Worm (Caenorhabditis elegans) whole organism, L4 larva: Measurements from ENCODE around the gene C49G7.10.

Experiments used
- F26F4.8 ChIP-seq: fragments of 200-800 bp; sonication (Bioruptor generic); conservative IDR thresholded peaks from 2 replicates; pipeline ENCODE4 v1.3.6; 2022; ENCODE audit warnings: missing genetic modification characterization, missing compliant biosample characterization
- T20F7.1 ChIP-seq: fragments of 200-800 bp; sonication (Bioruptor generic); optimal IDR thresholded peaks from 2 replicates; lab custom pipeline; 2018; ENCODE audit warnings: mild to moderate bottlenecking, missing genetic modification characterization, missing compliant biosample characterization
- T26A8.4 ChIP-seq: fragments of 200-800 bp; sonication (Bioruptor generic); IDR thresholded peaks from 2 replicates; pipeline ENCODE4 v1.3.6; 2022; ENCODE audit warnings: missing genetic modification characterization, missing compliant biosample characterization
- Y5F2A.4 ChIP-seq: fragments of 200-800 bp; sonication (Bioruptor generic); optimal IDR thresholded peaks from 2 replicates; lab custom pipeline; 2018; ENCODE audit warnings: mild to moderate bottlenecking, missing genetic modification characterization, missing compliant biosample characterization
- Y75B8A.6 ChIP-seq: fragments of 200-800 bp; sonication (Bioruptor generic); IDR thresholded peaks from 2 replicates; pipeline ENCODE4 v1.3.6; 2022; ENCODE audit warnings: missing genetic modification reagents, missing genetic modification characterization, missing compliant biosample characterization
- ZK546.5 ChIP-seq, 2 experiments: sonication (generic microtip); optimal IDR thresholded peaks; 2 replicates each; lab custom pipeline; 2017; ENCODE audit warnings: missing biosample characterization in 2 of 2, missing genetic modification characterization in 2 of 2
- aly-2 ChIP-seq: sonication (generic microtip); optimal IDR thresholded peaks from 2 replicates; lab custom pipeline; 2018; ENCODE audit warnings: missing biosample characterization, missing genetic modification characterization
- ama-1 ChIP-seq: fragments of 150-350 bp; optimal IDR thresholded peaks from 2 replicates; lab custom pipeline; 2014; ENCODE audit warnings: inconsistent platforms, mixed read lengths
- arid-1 ChIP-seq: fragments of 200-800 bp; sonication (Bioruptor generic); conservative IDR thresholded peaks from 2 replicates; pipeline ENCODE4 v1.3.6; 2022; ENCODE audit warnings: missing genetic modification reagents, missing genetic modification characterization, missing compliant biosample characterization
- attf-4 ChIP-seq: sonication (generic microtip); optimal IDR thresholded peaks from 3 replicates; lab custom pipeline; 2017; ENCODE audit warnings: missing biosample characterization, missing genetic modification characterization
- ceh-44 ChIP-seq: fragments of 200-800 bp; sonication (Bioruptor generic); IDR thresholded peaks from 2 replicates; pipeline ENCODE4 v1.3.6; 2022; ENCODE audit warnings: missing genetic modification reagents, missing genetic modification characterization, missing compliant biosample characterization
- ceh-82 ChIP-seq: sonication (generic microtip); optimal IDR thresholded peaks from 2 replicates; lab custom pipeline; 2017; ENCODE audit warnings: missing biosample characterization, missing genetic modification characterization
- cey-2 ChIP-seq: sonication (generic microtip); optimal IDR thresholded peaks from 3 replicates; lab custom pipeline; 2017; ENCODE audit warnings: missing genetic modification characterization, mild to moderate bottlenecking, missing compliant biosample characterization, antibody characterized with exemption, borderline replicate concordance; ENCODE audit not compliant: insufficient read depth
- daf-16 ChIP-seq, 3 experiments: sonication (generic microtip); optimal IDR thresholded peaks; 2 replicates each; lab custom pipeline; 2016 to 2017; ENCODE audit warnings: missing genetic modification characterization in 3 of 3, missing genetic modification reagents in 3 of 3, mild to moderate bottlenecking in 2 of 3, missing compliant biosample characterization in 2 of 3, missing biosample characterization in 1 of 3, moderate library complexity in 1 of 3
- daf-19 ChIP-seq: fragments of 200-800 bp; sonication (Bioruptor generic); conservative IDR thresholded peaks from 2 replicates; pipeline ENCODE4 v1.3.6; 2022; ENCODE audit warnings: missing genetic modification characterization, missing compliant biosample characterization
- daf-8 ChIP-seq: fragments of 200-800 bp; sonication (Bioruptor generic); IDR thresholded peaks from 2 replicates; pipeline ENCODE4 v1.3.6; 2022; ENCODE audit warnings: missing genetic modification characterization, missing compliant biosample characterization
- dmd-8 ChIP-seq: fragments of 200-800 bp; sonication (Bioruptor generic); IDR thresholded peaks from 2 replicates; pipeline ENCODE4 v1.3.6; 2022; ENCODE audit warnings: missing genetic modification characterization, missing compliant biosample characterization
- dpl-1 ChIP-seq: fragments of 150-350 bp; optimal IDR thresholded peaks from 2 replicates; lab custom pipeline; 2014; ENCODE audit warnings: missing biosample characterization, missing genetic modification reagents, missing genetic modification characterization
- gei-8 ChIP-seq: fragments of 200-800 bp; sonication (Bioruptor generic); optimal IDR thresholded peaks from 2 replicates; lab custom pipeline; 2018; ENCODE audit warnings: mild to moderate bottlenecking, missing genetic modification characterization, missing compliant biosample characterization
- hif-1 ChIP-seq, 2 experiments: sonication (generic microtip); optimal IDR thresholded peaks; 2 replicates each; lab custom pipeline; 2016 to 2017; ENCODE audit warnings: missing compliant biosample characterization in 2 of 2, missing genetic modification characterization in 2 of 2, missing genetic modification reagents in 2 of 2, missing genotype in 2 of 2, mild to moderate bottlenecking in 1 of 2
- hlh-11 ChIP-seq: fragments of 200-800 bp; sonication (Bioruptor generic); optimal IDR thresholded peaks from 2 replicates; lab custom pipeline; 2018; ENCODE audit warnings: mild to moderate bottlenecking, missing genetic modification characterization, missing compliant biosample characterization
- lim-7 ChIP-seq: fragments of 200-800 bp; sonication (Bioruptor generic); IDR thresholded peaks from 2 replicates; pipeline ENCODE4 v1.3.6; 2022; ENCODE audit warnings: missing genetic modification characterization, missing compliant biosample characterization
- lin-13 ChIP-seq: fragments of 150-350 bp; optimal IDR thresholded peaks from 2 replicates; lab custom pipeline; 2014; ENCODE audit warnings: missing biosample characterization, missing genetic modification reagents, missing genetic modification characterization
- lin-38 ChIP-seq: fragments of 200-800 bp; sonication (Bioruptor generic); IDR thresholded peaks from 2 replicates; pipeline ENCODE4 v1.3.6; 2022; ENCODE audit warnings: missing genetic modification reagents, missing genetic modification characterization, missing compliant biosample characterization
- mdl-1 ChIP-seq, 2 experiments: fragments of 150-350 bp in 1 of 2; sonication (generic microtip) in 1 of 2; optimal IDR thresholded peaks; 2 replicates each; lab custom pipeline; 2014 to 2017; ENCODE audit warnings: missing biosample characterization in 2 of 2, missing genetic modification characterization in 2 of 2
- mxl-2 ChIP-seq: fragments of 200-800 bp; sonication (Bioruptor generic); conservative IDR thresholded peaks from 2 replicates; pipeline ENCODE4 v1.3.6; 2022; ENCODE audit warnings: missing genetic modification reagents, missing genetic modification characterization, missing compliant biosample characterization
- nhr-10 ChIP-seq: fragments of 150-350 bp; optimal IDR thresholded peaks from 2 replicates; lab custom pipeline; 2014; ENCODE audit warnings: missing biosample characterization, missing genetic modification characterization
- nhr-237 ChIP-seq: sonication (generic microtip); optimal IDR thresholded peaks from 2 replicates; lab custom pipeline; 2017; ENCODE audit warnings: missing biosample characterization, missing genetic modification characterization
- nhr-41 ChIP-seq: fragments of 200-800 bp; sonication (Bioruptor generic); IDR thresholded peaks from 2 replicates; pipeline ENCODE4 v1.3.6; 2022; ENCODE audit warnings: missing genetic modification reagents, missing genetic modification characterization, missing compliant biosample characterization
- nhr-48 ChIP-seq: sonication (generic microtip); optimal IDR thresholded peaks from 2 replicates; lab custom pipeline; 2016; ENCODE audit warnings: mild to moderate bottlenecking, missing genetic modification characterization, missing compliant biosample characterization
- nhr-76 ChIP-seq: fragments of 150-350 bp; optimal IDR thresholded peaks from 2 replicates; lab custom pipeline; 2014; ENCODE audit warnings: missing biosample characterization, missing genetic modification characterization
- saeg-2 ChIP-seq: fragments of 200-800 bp; sonication (Bioruptor generic); IDR thresholded peaks from 2 replicates; pipeline ENCODE4 v1.3.6; 2022; ENCODE audit warnings: missing genetic modification reagents, missing genetic modification characterization, missing compliant biosample characterization
- sdz-12 ChIP-seq: fragments of 200-800 bp; sonication (Bioruptor generic); optimal IDR thresholded peaks from 2 replicates; lab custom pipeline; 2018; ENCODE audit warnings: mild to moderate bottlenecking, missing genetic modification characterization, missing compliant biosample characterization
- snpc-4 ChIP-seq: fragments of 150-350 bp; optimal IDR thresholded peaks from 2 replicates; lab custom pipeline; 2014; ENCODE audit warnings: missing biosample characterization, missing genetic modification characterization
- spr-1 ChIP-seq: sonication (generic microtip); optimal IDR thresholded peaks from 2 replicates; lab custom pipeline; 2016; ENCODE audit warnings: mild to moderate bottlenecking, missing genetic modification characterization, missing compliant biosample characterization
- spr-3 ChIP-seq: fragments of 200-800 bp; sonication (Bioruptor generic); optimal IDR thresholded peaks from 2 replicates; lab custom pipeline; 2018; ENCODE audit warnings: mild to moderate bottlenecking, missing genetic modification characterization, missing compliant biosample characterization
- tag-97 ChIP-seq: fragments of 200-800 bp; sonication (Bioruptor generic); IDR thresholded peaks from 2 replicates; pipeline ENCODE4 v1.3.6; 2022; ENCODE audit warnings: missing genetic modification characterization, missing compliant biosample characterization
- unc-62 ChIP-seq, 3 experiments: fragments of 150-350 bp in 1 of 3; sonication (generic microtip); optimal IDR thresholded peaks in 2 of 3; peaks in 1 of 3; 1 replicate in 1 of 3; 2 replicates in 2 of 3; lab custom pipeline; 2014 to 2017; ENCODE audit warnings: missing biosample characterization in 3 of 3, missing genetic modification characterization in 3 of 3, missing genetic modification reagents in 3 of 3, missing genotype in 1 of 3
- zip-11 ChIP-seq: fragments of 200-800 bp; sonication (Bioruptor generic); IDR thresholded peaks from 2 replicates; pipeline ENCODE4 v1.3.6; 2022; ENCODE audit warnings: missing genetic modification characterization, missing compliant biosample characterization

C49G7.10 gene

ce11 chrV:4056203-4056602 lies 14.4 kb upstream of the C49G7.10 start:
- TF ChIP-seq nhr-48 (tag; lab: Kevin White, UChicago) (no peak), ceh-82 (tag; lab: Kevin White, UChicago) (no peak), lin-38 (GFP tag; lab: Robert Waterston, UW) (no peak), aly-2 (no peak), hif-1 (tag; optimal IDR thresholded peaks at IDR 0.05; lab: Kevin White, UChicago) (no peak), unc-62 (GFP tag; optimal IDR thresholded peaks at IDR 0.05 in 1 of 2; lab: Kevin White, UChicago) (peak in 1 of 2 experiments; percentile 93), unc-62 (tag; optimal IDR thresholded peaks at IDR 0.05; lab: Kevin White, UChicago) (no peak), nhr-237 (tag; lab: Kevin White, UChicago) (no peak)

- TF ChIP-seq attf-4 (no peak), mdl-1 (tag; optimal IDR thresholded peaks at IDR 0.05; lab: Kevin White, UChicago) (no peak), snpc-4 (tag; lab: Kevin White, UChicago) (no peak), tag-97 (no peak), unc-62 (GFP tag; optimal IDR thresholded peaks at IDR 0.05 in 1 of 2; lab: Kevin White, UChicago) (no peak), unc-62 (tag; optimal IDR thresholded peaks at IDR 0.05; lab: Kevin White, UChicago) (no peak), T20F7.1 (GFP tag; lab: Kevin White, UChicago) (no peak), sdz-12 (no peak), Y5F2A.4 (GFP tag; lab: Kevin White, UChicago) (no peak), spr-1 (tag; lab: Kevin White, UChicago) (no peak), nhr-76 (tag; lab: Kevin White, UChicago) (no peak), nhr-10 (tag; lab: Kevin White, UChicago) (no peak), dmd-8 (no peak), T26A8.4 (no peak)
- TF ChIP-seq, all 104 proteins: peak for 0
Measured at ce11 chrV:4055025-4055424, 13.2 kb upstream of the C49G7.10 start, which contains the start of gene djr-1.2. djr-1.2 (minus strand) TSS chrV:4055125.

- no peak for TF ChIP-seq ceh-44 (GFP tag; lab: Robert Waterston, UW)
- no peak for TF ChIP-seq daf-8 (GFP tag; lab: Robert Waterston, UW)
- no peak for TF ChIP-seq spr-1 (tag; lab: Kevin White, UChicago)
- no peak for TF ChIP-seq lin-38 (GFP tag; lab: Robert Waterston, UW)
- no peak for TF ChIP-seq spr-3 (GFP tag; lab: Kevin White, UChicago)
- TF ChIP-seq unc-62 (GFP tag; optimal IDR thresholded peaks at IDR 0.05 in 1 of 2; lab: Kevin White, UChicago): peak in 1 of 2 experiments; percentile 58
- no peak for TF ChIP-seq unc-62 (tag; optimal IDR thresholded peaks at IDR 0.05; lab: Kevin White, UChicago)
Measured at ce11 chrV:4047541-4047940, 5.7 kb upstream of the C49G7.10 start, which contains the start of gene srh-169. srh-169 (plus strand) TSS chrV:4047841.

ce11 chrV:4046122-4046521 lies 4.3 kb upstream of the C49G7.10 start, which contains the start of gene phat-7:
phat-7 (plus strand) TSS chrV:4046422.
- TF ChIP-seq ZK546.5 (tag; optimal IDR thresholded peaks at IDR 0.05; lab: Kevin White, UChicago) (no peak), arid-1 (GFP tag; lab: Robert Waterston, UW) (no peak), cey-2 (no peak), dpl-1 (GFP tag; lab: Kevin White, UChicago) (no peak), lim-7 (GFP tag; lab: Robert Waterston, UW) (no peak), F26F4.8 (GFP tag; lab: Robert Waterston, UW) (no peak), tag-97 (no peak), daf-8 (GFP tag; lab: Robert Waterston, UW) (no peak), mxl-2 (GFP tag; lab: Robert Waterston, UW) (no peak), saeg-2 (no peak), gei-8 (no peak), T20F7.1 (GFP tag; lab: Kevin White, UChicago) (no peak), hlh-11 (no peak), daf-19 (no peak)
- TF ChIP-seq, all 104 proteins: peak for 0

ce11 chrV:4043632-4044031 lies 1.8 kb upstream of the C49G7.10 start, which contains the start of gene phat-3:
phat-3 (plus strand) TSS chrV:4043932.
- TF ChIP-seq saeg-2: no peak
- TF ChIP-seq zip-11: no peak
- TF ChIP-seq daf-8 (GFP tag; lab: Robert Waterston, UW): no peak
- TF ChIP-seq mdl-1 (tag; optimal IDR thresholded peaks at IDR 0.05; lab: Kevin White, UChicago): no peak
- TF ChIP-seq ama-1 (lab: Kevin White, UChicago): no peak
- no peak for TF ChIP-seq nhr-41
- no peak for TF ChIP-seq lin-13 (GFP tag; lab: Kevin White, UChicago)
- no peak for TF ChIP-seq daf-16 (GFP tag; optimal IDR thresholded peaks at IDR 0.05; lab: Kevin White, UChicago)
- no peak for TF ChIP-seq daf-16 (tag; optimal IDR thresholded peaks at IDR 0.05; lab: Kevin White, UChicago)
- no peak for TF ChIP-seq Y75B8A.6
- TF ChIP-seq nhr-10 (tag; lab: Kevin White, UChicago): no peak
- TF ChIP-seq, all 104 proteins: peak for 0
